Worm (Caenorhabditis elegans): ENCODE data around the gene bath-5.
A peak's percentile ranks its signal among the peaks of the same experiment; 100 is the strongest.
"Not testable (repeated sequence)": the region's sequence is repeated elsewhere in the genome, so short reads cannot be mapped to it uniquely, and the experiment has no call there.

bath-5 gene

DNA sequence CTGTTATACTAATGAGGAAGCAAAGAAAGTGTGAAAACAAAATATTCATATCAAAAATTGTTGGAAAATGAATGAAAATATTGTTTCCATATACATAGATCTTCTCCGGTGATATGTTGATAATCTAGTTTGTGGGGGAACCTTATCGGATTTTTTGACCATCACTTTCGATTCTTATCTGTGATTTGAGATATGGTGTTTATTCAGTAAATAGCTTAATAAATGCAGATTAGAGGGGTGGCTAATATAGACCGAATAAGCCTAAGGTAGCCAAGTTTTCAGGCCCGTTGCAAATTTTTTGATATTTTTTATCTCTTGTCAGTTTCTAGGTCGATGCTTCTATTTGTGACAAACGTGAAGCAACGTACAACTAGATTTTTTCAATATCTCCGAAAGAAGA, 39.7 kb upstream of the bath-5 start, which contains the start of gene F07E5.7:
F07E5.7 (minus strand) TSS at position 101 of the 400 bp plus-strand sequence.
- TF ChIP-seq ceh-90 (tag; optimal IDR thresholded peaks at IDR 0.05) (no peak), zip-4 (GFP tag; optimal IDR thresholded peaks at IDR 0.05) (no peak), blmp-1 (tag; optimal IDR thresholded peaks at IDR 0.05) (peak; percentile 39), lin-35 (GFP tag; optimal IDR thresholded peaks at IDR 0.05) (no peak), fos-1 (tag; optimal IDR thresholded peaks at IDR 0.05) (no peak), nhr-19 (GFP tag; conservative IDR thresholded peaks at IDR 0.05) (no peak), nhr-76 (tag; optimal IDR thresholded peaks at IDR 0.05) (no peak), mef-2 (tag; optimal IDR thresholded peaks at IDR 0.05) (no peak)

DNA sequence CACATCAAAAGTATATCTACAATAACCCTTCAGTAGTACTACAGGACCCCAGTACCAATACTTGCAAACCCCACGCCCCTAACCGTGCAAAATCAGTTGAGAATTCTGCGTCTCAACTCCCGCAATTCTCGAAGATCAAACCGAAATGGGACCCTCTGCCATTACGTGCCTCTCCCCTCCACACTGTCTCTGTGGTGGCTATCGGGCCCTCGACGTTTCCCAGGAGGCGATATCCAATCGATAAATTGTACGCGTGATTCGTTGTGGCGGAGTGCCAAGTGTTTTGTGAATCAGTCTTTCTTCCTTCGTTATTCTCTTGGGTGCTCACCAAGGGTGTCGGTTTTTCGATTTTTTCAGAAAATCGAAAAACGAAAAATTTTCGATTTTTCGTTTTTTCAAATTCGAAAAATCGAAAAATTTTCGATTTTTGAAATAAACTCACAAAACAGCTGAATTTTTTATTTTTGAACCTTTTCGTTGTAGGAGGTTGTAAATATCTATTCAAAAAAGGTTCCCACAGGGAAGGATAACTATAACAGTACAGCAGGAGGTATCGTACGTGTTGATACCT, 35.8 kb upstream of the bath-5 start, which contains the start of gene F07E5.12:
F07E5.12 (plus strand) TSS at position 521 of the 571 bp plus-strand sequence.
- TF ChIP-seq efl-1 (optimal IDR thresholded peaks at IDR 0.05): not testable (repeated sequence)
- TF ChIP-seq efl-1 (GFP tag; optimal IDR thresholded peaks at IDR 0.05 in 1 of 2): peak in 1 of 2 experiments; percentile 60

DNA sequence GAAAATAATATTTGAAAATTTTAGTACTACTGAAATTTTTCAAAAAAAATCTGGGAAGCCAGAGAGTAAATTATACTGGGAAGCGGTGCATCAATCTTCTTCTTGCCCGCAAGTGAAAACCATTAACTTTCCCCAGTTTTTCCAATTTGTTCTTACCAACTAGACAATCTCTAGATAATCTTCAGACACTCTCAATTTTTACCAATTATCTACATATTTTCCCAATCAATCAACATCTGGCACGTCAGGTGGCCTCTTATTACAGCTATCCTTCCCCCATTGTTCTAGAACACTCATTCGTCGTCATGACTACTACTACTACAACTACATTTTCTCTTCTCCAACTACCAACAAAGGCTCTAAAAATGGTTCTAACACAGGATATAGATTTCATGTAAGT, 32.7 kb upstream of the bath-5 start, which contains the start of gene fbxb-6:
fbxb-6 (plus strand) TSS at position 301 of the 400 bp plus-strand sequence.
- TF ChIP-seq efl-1 (optimal IDR thresholded peaks at IDR 0.05) (no peak), efl-1 (GFP tag; optimal IDR thresholded peaks at IDR 0.05 in 1 of 2) (peak in 1 of 2 experiments; percentile 68), ceh-88 (GFP tag; IDR thresholded peaks at IDR 0.05) (no peak)

DNA sequence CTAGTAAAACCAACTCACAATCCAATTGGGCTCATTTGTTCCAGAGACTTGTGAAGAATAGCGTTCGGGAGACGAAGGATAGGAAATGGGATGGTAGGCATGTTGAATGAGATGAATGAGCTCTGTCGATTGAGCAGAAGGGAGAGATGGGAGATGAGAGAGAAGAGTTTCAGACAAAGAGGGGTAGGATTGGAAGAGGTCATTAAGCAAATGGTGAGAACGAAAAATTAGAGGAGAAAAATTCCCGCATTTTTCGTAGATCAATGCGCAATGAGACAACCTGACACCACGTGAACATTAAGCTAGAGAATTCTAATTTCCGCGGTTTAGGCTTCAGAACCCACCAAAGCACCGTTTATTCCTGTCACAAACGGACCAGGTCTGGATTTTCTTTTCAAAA, 32.2 kb upstream of the bath-5 start, which contains the start of gene F07E5.13:
F07E5.13 (minus strand) TSS at position 101 of the 400 bp plus-strand sequence.
- TF ChIP-seq elt-3 (tag; optimal IDR thresholded peaks at IDR 0.05) (no peak), ceh-82 (tag; optimal IDR thresholded peaks at IDR 0.05) (no peak), dsc-1 (tag; optimal IDR thresholded peaks at IDR 0.05) (no peak), ceh-90 (tag; optimal IDR thresholded peaks at IDR 0.05) (no peak), ceh-8 (GFP tag; optimal IDR thresholded peaks at IDR 0.05) (no peak), C04F5.9 (tag; optimal IDR thresholded peaks at IDR 0.05) (no peak), elt-2 (tag; optimal IDR thresholded peaks at IDR 0.05) (no peak)

- no peak for TF ChIP-seq fos-1 (tag; optimal IDR thresholded peaks at IDR 0.05)
- TF ChIP-seq ets-5 (GFP tag; IDR thresholded peaks at IDR 0.05): no peak
- TF ChIP-seq nhr-12 (tag; optimal IDR thresholded peaks at IDR 0.05): no peak
- no peak for TF ChIP-seq nhr-90 (tag; optimal IDR thresholded peaks at IDR 0.05; ENCODE audit: poor library complexity)
- no peak for TF ChIP-seq snu-23 (GFP tag; optimal IDR thresholded peaks at IDR 0.05)
- no peak for TF ChIP-seq irx-1 (tag; optimal IDR thresholded peaks at IDR 0.05)
- TF ChIP-seq egl-27 (tag; optimal IDR thresholded peaks at IDR 0.05): no peak
- TF ChIP-seq ama-1 (optimal IDR thresholded peaks at IDR 0.05): no peak
- peak; percentile 55 for TF ChIP-seq skn-1 (tag; optimal IDR thresholded peaks at IDR 0.05)
- TF ChIP-seq isw-1 (GFP tag; IDR thresholded peaks at IDR 0.05): peak; percentile 25
- no peak for TF ChIP-seq zip-4 (GFP tag; optimal IDR thresholded peaks at IDR 0.05)
- no peak for TF ChIP-seq ztf-4 (tag; optimal IDR thresholded peaks at IDR 0.05)
- TF ChIP-seq nhr-85 (tag): peak; percentile 68
- no peak for TF ChIP-seq nhr-47 (tag; optimal IDR thresholded peaks at IDR 0.05)
- no peak for TF ChIP-seq nhr-28 (tag; optimal IDR thresholded peaks at IDR 0.05)
- TF ChIP-seq F16B12.6 (tag; optimal IDR thresholded peaks at IDR 0.05): peak; percentile 91
- TF ChIP-seq egl-13 (tag; optimal IDR thresholded peaks at IDR 0.05): no peak
- TF ChIP-seq sox-4 (tag; optimal IDR thresholded peaks at IDR 0.05): no peak
- TF ChIP-seq nhr-71 (tag; optimal IDR thresholded peaks at IDR 0.05): no peak
- peak; percentile 5 for TF ChIP-seq lin-39 (tag; optimal IDR thresholded peaks at IDR 0.05)
- peak; percentile 27 for TF ChIP-seq vab-15 (tag; optimal IDR thresholded peaks at IDR 0.05)
- no peak for TF ChIP-seq fkh-4 (tag; optimal IDR thresholded peaks at IDR 0.05; ENCODE audit: borderline replicate concordance)
- no peak for TF ChIP-seq tbx-2 (tag; optimal IDR thresholded peaks at IDR 0.05)
- no peak for TF ChIP-seq C34B4.2 (tag; optimal IDR thresholded peaks at IDR 0.05)
- TF ChIP-seq mep-1 (tag; optimal IDR thresholded peaks at IDR 0.05): peak; percentile 77
- peak; percentile 19 to 66 (median 64) for TF ChIP-seq ceh-82 (tag; optimal IDR thresholded peaks at IDR 0.05)
- no peak for TF ChIP-seq sptf-1 (tag; optimal IDR thresholded peaks at IDR 0.05)
- TF ChIP-seq hlh-17 (GFP tag; optimal IDR thresholded peaks at IDR 0.05; ENCODE audit: borderline replicate concordance): no peak
- TF ChIP-seq lsy-2 (tag; optimal IDR thresholded peaks at IDR 0.05): peak; percentile 96 to 98
- no peak for TF ChIP-seq nhr-237 (tag; optimal IDR thresholded peaks at IDR 0.05)
- TF ChIP-seq sup-37 (GFP tag; optimal IDR thresholded peaks at IDR 0.05): no peak
Observed at ce11 chrII:2058985-2059384, 27.2 kb upstream of the bath-5 start, which contains the start of gene F07E5.5. Gene F07E5.5 (minus strand): TSS chrII:2059070.
